Worm (Caenorhabditis elegans) whole organism, L4 larva: ENCODE measurements around the gene fbxa-208.
"Not testable (repeated sequence)": the region's sequence is repeated elsewhere in the genome, so short reads cannot be mapped to it uniquely, and the experiment has no call there.

Experiments
- F44E2.7 ChIP-seq: fragments of 200-800 bp; sonication (Bioruptor generic); IDR thresholded peaks from 2 replicates; pipeline ENCODE4 v2.1.2; 2022; ENCODE audit warnings: missing genetic modification characterization, missing compliant biosample characterization
- F49E8.2 ChIP-seq: sonication (generic microtip); optimal IDR thresholded peaks from 2 replicates; lab custom pipeline; 2016; ENCODE audit warnings: missing compliant biosample characterization, mild to moderate bottlenecking, missing genetic modification characterization, borderline replicate concordance
- T20F7.1 ChIP-seq: fragments of 200-800 bp; sonication (Bioruptor generic); optimal IDR thresholded peaks from 2 replicates; lab custom pipeline; 2018; ENCODE audit warnings: mild to moderate bottlenecking, missing genetic modification characterization, missing compliant biosample characterization
- Y105C5A.15 ChIP-seq: fragments of 200-800 bp; sonication (Bioruptor generic); IDR thresholded peaks from 2 replicates; pipeline ENCODE4 v1.3.6; 2022; ENCODE audit warnings: missing genetic modification characterization, missing compliant biosample characterization
- Y5F2A.4 ChIP-seq: fragments of 200-800 bp; sonication (Bioruptor generic); optimal IDR thresholded peaks from 2 replicates; lab custom pipeline; 2018; ENCODE audit warnings: mild to moderate bottlenecking, missing genetic modification characterization, missing compliant biosample characterization
- Y75B8A.6 ChIP-seq: fragments of 200-800 bp; sonication (Bioruptor generic); IDR thresholded peaks from 2 replicates; pipeline ENCODE4 v1.3.6; 2022; ENCODE audit warnings: missing genetic modification reagents, missing genetic modification characterization, missing compliant biosample characterization
- ama-1 ChIP-seq: fragments of 150-350 bp; optimal IDR thresholded peaks from 2 replicates; lab custom pipeline; 2014; ENCODE audit warnings: inconsistent platforms, mixed read lengths
- attf-4 ChIP-seq: sonication (generic microtip); optimal IDR thresholded peaks from 3 replicates; lab custom pipeline; 2017; ENCODE audit warnings: missing biosample characterization, missing genetic modification characterization
- ceh-28 ChIP-seq: fragments of 150-350 bp; optimal IDR thresholded peaks from 2 replicates; lab custom pipeline; 2014; ENCODE audit warnings: missing biosample characterization, missing genetic modification reagents, missing genetic modification characterization
- ctbp-1 ChIP-seq: fragments of 200-800 bp; sonication (Bioruptor generic); IDR thresholded peaks from 2 replicates; pipeline ENCODE4 v1.3.6; 2022; ENCODE audit warnings: missing genetic modification reagents, missing genetic modification characterization, missing compliant biosample characterization
- daf-16 ChIP-seq, 3 experiments: sonication (generic microtip); optimal IDR thresholded peaks; 2 replicates each; lab custom pipeline; 2016 to 2017; ENCODE audit warnings: missing genetic modification characterization in 3 of 3, missing genetic modification reagents in 3 of 3, mild to moderate bottlenecking in 2 of 3, missing compliant biosample characterization in 2 of 3, missing biosample characterization in 1 of 3, moderate library complexity in 1 of 3
- dmd-6 ChIP-seq: fragments of 200-800 bp; sonication (Bioruptor generic); IDR thresholded peaks from 2 replicates; pipeline ENCODE4 v1.3.6; 2022; ENCODE audit warnings: missing genetic modification reagents, missing genetic modification characterization, missing compliant biosample characterization
- dpl-1 ChIP-seq: fragments of 150-350 bp; optimal IDR thresholded peaks from 2 replicates; lab custom pipeline; 2014; ENCODE audit warnings: missing biosample characterization, missing genetic modification reagents, missing genetic modification characterization
- duxl-1 ChIP-seq: sonication (generic microtip); optimal IDR thresholded peaks from 2 replicates; lab custom pipeline; 2016; ENCODE audit warnings: mild to moderate bottlenecking, missing genetic modification characterization, moderate library complexity, missing compliant biosample characterization; ENCODE audit not compliant: poor library complexity
- fos-1 ChIP-seq: fragments of 150-350 bp; optimal IDR thresholded peaks from 2 replicates; lab custom pipeline; 2014; ENCODE audit warnings: missing biosample characterization, missing genetic modification characterization
- lim-7 ChIP-seq: fragments of 200-800 bp; sonication (Bioruptor generic); IDR thresholded peaks from 2 replicates; pipeline ENCODE4 v1.3.6; 2022; ENCODE audit warnings: missing genetic modification characterization, missing compliant biosample characterization
- lin-1 ChIP-seq: fragments of 200-800 bp; sonication (Bioruptor generic); IDR thresholded peaks from 2 replicates; pipeline ENCODE4 v1.3.6; 2022; ENCODE audit warnings: missing genetic modification reagents, missing genetic modification characterization, missing compliant biosample characterization
- lin-13 ChIP-seq: fragments of 150-350 bp; optimal IDR thresholded peaks from 2 replicates; lab custom pipeline; 2014; ENCODE audit warnings: missing biosample characterization, missing genetic modification reagents, missing genetic modification characterization
- lin-29 ChIP-seq: fragments of 200-800 bp; sonication (Bioruptor generic); IDR thresholded peaks from 2 replicates; pipeline ENCODE4 v1.3.6; 2022; ENCODE audit warnings: missing genetic modification reagents, missing genetic modification characterization, missing compliant biosample characterization
- lin-38 ChIP-seq: fragments of 200-800 bp; sonication (Bioruptor generic); IDR thresholded peaks from 2 replicates; pipeline ENCODE4 v1.3.6; 2022; ENCODE audit warnings: missing genetic modification reagents, missing genetic modification characterization, missing compliant biosample characterization
- lsy-2 ChIP-seq, 2 experiments: fragments of 150-350 bp in 1 of 2; sonication (generic microtip) in 1 of 2; optimal IDR thresholded peaks; 2 replicates each; lab custom pipeline; 2014 to 2017; ENCODE audit warnings: missing biosample characterization in 2 of 2, missing genetic modification characterization in 2 of 2
- mep-1 ChIP-seq: fragments of 150-350 bp; sonication (generic microtip); optimal IDR thresholded peaks from 3 replicates; lab custom pipeline; 2014; ENCODE audit warnings: missing biosample characterization, missing genetic modification characterization
- mes-2 ChIP-seq: sonication (generic microtip); optimal IDR thresholded peaks from 2 replicates; lab custom pipeline; 2016; ENCODE audit warnings: missing genotype, mild to moderate bottlenecking, missing genetic modification characterization, missing compliant biosample characterization; ENCODE audit not compliant: poor library complexity, severe bottlenecking
- mxl-3 ChIP-seq: fragments of 200-800 bp; sonication (Bioruptor generic); optimal IDR thresholded peaks from 2 replicates; lab custom pipeline; 2018; ENCODE audit warnings: mild to moderate bottlenecking, missing genetic modification characterization, missing compliant biosample characterization
- nhr-102 ChIP-seq: sonication (generic microtip); optimal IDR thresholded peaks from 2 replicates; lab custom pipeline; 2016; ENCODE audit warnings: mild to moderate bottlenecking, missing genetic modification characterization, moderate library complexity, missing compliant biosample characterization
- nhr-11 ChIP-seq: fragments of 150-350 bp; optimal IDR thresholded peaks from 2 replicates; lab custom pipeline; 2014; ENCODE audit warnings: missing biosample characterization, missing genetic modification characterization
- nhr-111 ChIP-seq: fragments of 200-800 bp; sonication (Bioruptor generic); optimal IDR thresholded peaks from 2 replicates; lab custom pipeline; 2018; ENCODE audit warnings: mild to moderate bottlenecking, missing genetic modification characterization, missing compliant biosample characterization
- nhr-41 ChIP-seq: fragments of 200-800 bp; sonication (Bioruptor generic); IDR thresholded peaks from 2 replicates; pipeline ENCODE4 v1.3.6; 2022; ENCODE audit warnings: missing genetic modification reagents, missing genetic modification characterization, missing compliant biosample characterization
- nhr-48 ChIP-seq: sonication (generic microtip); optimal IDR thresholded peaks from 2 replicates; lab custom pipeline; 2016; ENCODE audit warnings: mild to moderate bottlenecking, missing genetic modification characterization, missing compliant biosample characterization
- nhr-6 ChIP-seq: fragments of 150-350 bp; optimal IDR thresholded peaks from 2 replicates; lab custom pipeline; 2014; ENCODE audit warnings: missing biosample characterization, missing genetic modification characterization
- nhr-76 ChIP-seq: fragments of 150-350 bp; optimal IDR thresholded peaks from 2 replicates; lab custom pipeline; 2014; ENCODE audit warnings: missing biosample characterization, missing genetic modification characterization
- nhr-77 ChIP-seq: fragments of 150-350 bp; optimal IDR thresholded peaks from 2 replicates; lab custom pipeline; 2014; ENCODE audit warnings: missing biosample characterization, missing genetic modification characterization
- pha-4 ChIP-seq, 2 experiments: fragments of 150-350 bp in 1 of 2; fragments of 200-800 bp in 1 of 2; sonication (Bioruptor generic) in 1 of 2; IDR thresholded peaks in 1 of 2; optimal IDR thresholded peaks in 1 of 2; 2 replicates each; pipeline versions ENCODE4 v1.3.6 to Lab custom; 2014 to 2022; ENCODE audit warnings: missing genetic modification characterization in 2 of 2, missing genetic modification reagents in 2 of 2, missing biosample characterization in 1 of 2, missing compliant biosample characterization in 1 of 2
- php-3 ChIP-seq: fragments of 200-800 bp; sonication (Bioruptor generic); IDR thresholded peaks from 2 replicates; pipeline ENCODE4 v1.3.6; 2022; ENCODE audit warnings: missing genetic modification reagents, missing genetic modification characterization, missing compliant biosample characterization
- rbr-2 ChIP-seq: sonication (generic microtip); optimal IDR thresholded peaks from 2 replicates; lab custom pipeline; 2016; ENCODE audit warnings: missing genotype, missing genetic modification characterization, missing compliant biosample characterization
- set-16 ChIP-seq: fragments of 200-800 bp; sonication (Bioruptor generic); IDR thresholded peaks from 2 replicates; pipeline ENCODE4 v1.3.6; 2022; ENCODE audit warnings: missing genetic modification reagents, missing genetic modification characterization, missing compliant biosample characterization
- snpc-4 ChIP-seq: fragments of 150-350 bp; optimal IDR thresholded peaks from 2 replicates; lab custom pipeline; 2014; ENCODE audit warnings: missing biosample characterization, missing genetic modification characterization
- tag-97 ChIP-seq: fragments of 200-800 bp; sonication (Bioruptor generic); IDR thresholded peaks from 2 replicates; pipeline ENCODE4 v1.3.6; 2022; ENCODE audit warnings: missing genetic modification characterization, missing compliant biosample characterization
- tra-1 ChIP-seq: fragments of 200-800 bp; sonication (Bioruptor generic); IDR thresholded peaks from 2 replicates; pipeline ENCODE4 v1.3.6; 2022; ENCODE audit warnings: missing genetic modification reagents, missing genetic modification characterization, missing compliant biosample characterization
- unc-39 ChIP-seq: sonication (generic microtip); optimal IDR thresholded peaks from 2 replicates; lab custom pipeline; 2017; ENCODE audit warnings: missing biosample characterization, missing genetic modification characterization
- unc-62 ChIP-seq, 3 experiments: fragments of 150-350 bp in 1 of 3; sonication (generic microtip); optimal IDR thresholded peaks in 2 of 3; peaks in 1 of 3; 1 replicate in 1 of 3; 2 replicates in 2 of 3; lab custom pipeline; 2014 to 2017; ENCODE audit warnings: missing biosample characterization in 3 of 3, missing genetic modification characterization in 3 of 3, missing genetic modification reagents in 3 of 3, missing genotype in 1 of 3
- zfp-3 ChIP-seq: fragments of 200-800 bp; sonication (Bioruptor generic); conservative IDR thresholded peaks from 2 replicates; pipeline ENCODE4 v1.3.6; 2022; ENCODE audit warnings: missing genetic modification reagents, missing genetic modification characterization, missing compliant biosample characterization
- zip-11 ChIP-seq: fragments of 200-800 bp; sonication (Bioruptor generic); IDR thresholded peaks from 2 replicates; pipeline ENCODE4 v1.3.6; 2022; ENCODE audit warnings: missing genetic modification characterization, missing compliant biosample characterization
- zip-2 ChIP-seq: fragments of 150-350 bp; optimal IDR thresholded peaks from 2 replicates; lab custom pipeline; 2014; ENCODE audit warnings: missing biosample characterization, missing genetic modification characterization
- ztf-7 ChIP-seq: fragments of 150-350 bp; optimal IDR thresholded peaks from 2 replicates; lab custom pipeline; 2014; ENCODE audit warnings: missing biosample characterization, missing genetic modification characterization

Gene fbxa-208

DNA sequence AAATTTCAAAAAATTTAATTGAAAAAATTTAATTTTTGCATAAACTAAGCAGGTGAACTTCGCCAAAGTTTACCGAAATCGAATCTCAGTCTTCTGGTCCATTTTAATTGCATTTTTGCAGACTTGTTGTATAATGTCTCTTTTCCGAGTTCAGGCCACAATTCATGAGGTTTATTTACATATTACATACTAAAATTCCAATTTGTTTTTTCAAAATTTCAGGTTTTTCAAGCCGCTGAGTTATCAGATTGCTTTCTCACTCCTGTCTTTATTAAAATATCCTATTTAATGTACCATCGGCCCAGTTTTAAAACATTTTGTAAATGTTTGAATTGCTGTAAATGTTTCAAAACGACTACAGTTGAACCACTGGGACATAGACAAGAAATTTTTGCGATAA, at the start of gene fbxa-208:
Gene fbxa-208, plus strand, starts transcription at position 301 of the 400 bp plus-strand sequence.
- not testable (repeated sequence) for TF ChIP-seq lim-7, Y75B8A.6, ctbp-1

DNA sequence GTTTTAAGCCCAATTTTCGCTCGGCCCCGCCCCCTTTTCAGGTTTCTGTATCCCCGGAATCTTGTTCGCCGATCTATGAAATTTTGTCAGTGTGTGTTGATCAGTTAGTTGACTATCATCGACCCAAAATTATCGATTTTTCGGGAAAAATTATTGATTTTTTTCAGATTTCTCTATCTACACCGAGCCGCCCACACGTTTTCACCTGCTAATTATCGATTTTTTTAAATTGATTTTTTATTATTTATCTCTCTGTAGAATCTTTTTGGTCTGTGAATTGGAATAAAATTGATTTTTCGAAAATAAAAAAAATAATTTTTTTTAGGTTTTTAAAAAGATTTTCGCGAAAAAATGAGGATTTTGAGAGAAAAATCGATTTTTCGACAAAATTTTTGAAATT, 49.6 kb upstream of the fbxa-208 start:
- no peak for TF ChIP-seq nhr-76
- TF ChIP-seq ceh-28 = peak; percentile 86
- no peak for TF ChIP-seq ctbp-1
- no peak for TF ChIP-seq tag-97 (GFP tag; lab: Robert Waterston, UW)
- TF ChIP-seq attf-4 = no peak
- TF ChIP-seq, all 104 proteins: peak for 1

DNA sequence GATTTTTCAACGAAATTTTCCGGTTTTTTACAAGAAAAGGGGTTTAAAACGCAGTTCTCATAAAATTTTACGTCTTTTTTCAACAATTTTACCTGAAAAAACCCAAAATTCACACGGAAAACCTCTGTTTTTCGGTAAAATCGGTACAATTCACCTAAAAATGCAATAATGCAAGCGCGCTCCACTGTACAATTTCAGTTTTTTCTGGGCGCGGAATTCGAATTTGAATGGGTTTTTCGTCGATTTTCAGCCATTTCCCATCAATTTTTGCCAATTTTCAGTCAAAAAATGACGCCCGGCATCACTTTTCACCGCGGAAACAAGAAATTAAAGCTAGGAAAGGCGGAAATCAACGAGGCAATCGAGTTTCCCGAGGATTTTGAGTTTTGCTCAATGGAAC, 48.8 kb upstream of the fbxa-208 start, which contains the start of gene orc-3:
Gene orc-3, plus strand, starts transcription at position 282 of the 400 bp plus-strand sequence.
- TF ChIP-seq duxl-1 (tag; lab: Kevin White, UChicago) = no peak
- TF ChIP-seq T20F7.1 = no peak
- TF ChIP-seq unc-39 (tag; lab: Kevin White, UChicago) = no peak
- TF ChIP-seq ama-1 (lab: Kevin White, UChicago) = no peak
- TF ChIP-seq F44E2.7 = no peak
- no peak for TF ChIP-seq mxl-3 (GFP tag; lab: Kevin White, UChicago)
- no peak for TF ChIP-seq zip-2 (tag; lab: Kevin White, UChicago)
- TF ChIP-seq ztf-7 = no peak
- TF ChIP-seq lin-38 (GFP tag; lab: Robert Waterston, UW) = peak; percentile 93
- TF ChIP-seq nhr-6 (tag; lab: Kevin White, UChicago) = no peak
- TF ChIP-seq unc-62 (GFP tag; optimal IDR thresholded peaks at IDR 0.05 in 1 of 2; lab: Kevin White, UChicago) = no peak
- no peak for TF ChIP-seq unc-62 (tag; optimal IDR thresholded peaks at IDR 0.05; lab: Kevin White, UChicago)
- TF ChIP-seq zip-11 (GFP tag; lab: Robert Waterston, UW) = no peak
- TF ChIP-seq ceh-28 = no peak
- no peak for TF ChIP-seq Y75B8A.6
- TF ChIP-seq nhr-111 = no peak
- TF ChIP-seq mes-2 (tag; lab: Kevin White, UChicago) = peak; percentile 68
- TF ChIP-seq lim-7 = no peak
- peak; percentile 18 for TF ChIP-seq mep-1 (tag; lab: Kevin White, UChicago)
- no peak for TF ChIP-seq nhr-77 (tag; lab: Kevin White, UChicago)
- TF ChIP-seq Y105C5A.15 (GFP tag; lab: Robert Waterston, UW) = no peak
- TF ChIP-seq pha-4 (GFP tag; IDR thresholded peaks at IDR 0.05; lab: Robert Waterston, UW) = no peak
- TF ChIP-seq pha-4 (tag; optimal IDR thresholded peaks at IDR 0.05; lab: Kevin White, UChicago) = no peak
- no peak for TF ChIP-seq nhr-102
- no peak for TF ChIP-seq set-16 (GFP tag; lab: Robert Waterston, UW)
- TF ChIP-seq rbr-2 (tag; lab: Kevin White, UChicago) = no peak
- TF ChIP-seq daf-16 (GFP tag; optimal IDR thresholded peaks at IDR 0.05; lab: Kevin White, UChicago) = no peak
- TF ChIP-seq daf-16 (tag; optimal IDR thresholded peaks at IDR 0.05; lab: Kevin White, UChicago) = no peak
- TF ChIP-seq php-3 (GFP tag; lab: Robert Waterston, UW) = no peak
- no peak for TF ChIP-seq dmd-6 (GFP tag; lab: Robert Waterston, UW)
- no peak for TF ChIP-seq fos-1
- TF ChIP-seq lin-1 = no peak
- no peak for TF ChIP-seq nhr-11 (tag; lab: Kevin White, UChicago)
- TF ChIP-seq lin-13 (GFP tag; lab: Kevin White, UChicago) = peak; percentile 43
- TF ChIP-seq Y5F2A.4 (GFP tag; lab: Kevin White, UChicago) = no peak
- peak in 1 of 2 experiments; percentile 22 for TF ChIP-seq lsy-2 (tag; optimal IDR thresholded peaks at IDR 0.05; lab: Kevin White, UChicago)
- no peak for TF ChIP-seq snpc-4 (tag; lab: Kevin White, UChicago)
- TF ChIP-seq lin-29 = no peak
- TF ChIP-seq tra-1 (GFP tag; lab: Robert Waterston, UW) = no peak
- TF ChIP-seq nhr-41 (GFP tag; lab: Robert Waterston, UW) = no peak
- no peak for TF ChIP-seq nhr-48 (tag; lab: Kevin White, UChicago)
- no peak for TF ChIP-seq zfp-3 (GFP tag; lab: Robert Waterston, UW)
- TF ChIP-seq F49E8.2 (tag; lab: Kevin White, UChicago) = no peak
- TF ChIP-seq dpl-1 (GFP tag; lab: Kevin White, UChicago) = peak; percentile 84
- TF ChIP-seq, all 104 proteins: peak for 6
